Worm (Caenorhabditis elegans): ENCODE measurements around the gene C46C11.4.

DNA sequence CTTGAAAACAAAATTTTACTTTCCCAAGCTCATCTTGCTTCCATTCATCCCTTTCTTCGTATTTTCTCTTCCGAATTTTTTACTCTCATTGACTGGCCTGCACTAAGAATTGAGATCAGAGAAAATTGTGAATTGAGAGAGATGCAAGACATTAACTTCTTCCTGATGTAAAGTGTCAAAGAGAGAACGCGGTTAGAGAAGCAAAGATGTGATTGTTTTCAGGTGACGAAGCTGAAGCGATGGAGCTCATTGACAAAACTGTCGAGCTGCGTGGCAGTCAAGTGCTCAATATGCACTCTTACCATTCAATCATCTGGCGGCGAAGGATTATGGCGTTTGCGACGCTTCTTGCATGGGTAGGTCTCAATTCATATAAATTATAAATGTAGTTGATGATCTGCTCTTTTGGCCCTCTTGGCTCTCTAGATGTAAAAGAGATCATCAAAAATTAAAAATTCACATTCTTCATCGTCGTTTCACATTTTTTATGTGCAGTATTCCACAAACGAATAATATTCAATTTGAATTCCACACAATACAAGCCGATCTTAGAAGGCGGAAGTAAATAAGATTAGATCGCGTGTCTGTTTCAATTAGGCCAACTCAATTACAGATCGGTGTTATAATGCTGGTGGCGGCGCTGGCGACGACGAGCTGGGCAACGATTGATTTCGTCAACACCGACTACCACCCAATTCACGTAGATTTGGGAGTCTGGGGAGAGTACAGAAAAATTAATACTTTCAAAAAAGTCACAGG is 18.0 kb downstream of the C46C11.4 start:
- no peak for TF ChIP-seq ztf-11 (tag; optimal IDR thresholded peaks at IDR 0.05)
- TF ChIP-seq ceh-16 (tag; optimal IDR thresholded peaks at IDR 0.05), result no peak
- no peak for TF ChIP-seq nhr-25 (tag; optimal IDR thresholded peaks at IDR 0.05)
- no peak for TF ChIP-seq aly-2 (tag; optimal IDR thresholded peaks at IDR 0.05)
- TF ChIP-seq fos-1 (tag; optimal IDR thresholded peaks at IDR 0.05), result no peak

Measured in whole organism, L2 larva.